Worm (Caenorhabditis elegans) whole organism, L4 larva: ENCODE data around the gene F13E6.1.

Experiments
- D1046.2 ChIP-seq: fragments of 200-800 bp; sonication (Bioruptor generic); IDR thresholded peaks from 2 replicates; pipeline ENCODE4 v1.3.6; 2022; ENCODE audit warnings: missing genetic modification characterization, missing compliant biosample characterization
- Y75B8A.6 ChIP-seq: fragments of 200-800 bp; sonication (Bioruptor generic); IDR thresholded peaks from 2 replicates; pipeline ENCODE4 v1.3.6; 2022; ENCODE audit warnings: missing genetic modification reagents, missing genetic modification characterization, missing compliant biosample characterization
- ZK546.5 ChIP-seq, 2 experiments: sonication (generic microtip); optimal IDR thresholded peaks; 2 replicates each; lab custom pipeline; 2017; ENCODE audit warnings: missing biosample characterization in 2 of 2, missing genetic modification characterization in 2 of 2
- aha-1 ChIP-seq: fragments of 150-350 bp; peaks from one replicate; lab custom pipeline; 2014; ENCODE audit warnings: missing biosample characterization, missing genetic modification characterization
- ceh-20 ChIP-seq: fragments of 200-800 bp; sonication (Bioruptor generic); IDR thresholded peaks from 2 replicates; pipeline ENCODE4 v1.3.6; 2022; ENCODE audit warnings: missing genetic modification reagents, missing genetic modification characterization, missing compliant biosample characterization
- ceh-28 ChIP-seq: fragments of 150-350 bp; optimal IDR thresholded peaks from 2 replicates; lab custom pipeline; 2014; ENCODE audit warnings: missing biosample characterization, missing genetic modification reagents, missing genetic modification characterization
- ceh-82 ChIP-seq: sonication (generic microtip); optimal IDR thresholded peaks from 2 replicates; lab custom pipeline; 2017; ENCODE audit warnings: missing biosample characterization, missing genetic modification characterization
- cey-2 ChIP-seq: sonication (generic microtip); optimal IDR thresholded peaks from 3 replicates; lab custom pipeline; 2017; ENCODE audit warnings: missing genetic modification characterization, mild to moderate bottlenecking, missing compliant biosample characterization, antibody characterized with exemption, borderline replicate concordance; ENCODE audit not compliant: insufficient read depth
- daf-8 ChIP-seq: fragments of 200-800 bp; sonication (Bioruptor generic); IDR thresholded peaks from 2 replicates; pipeline ENCODE4 v1.3.6; 2022; ENCODE audit warnings: missing genetic modification characterization, missing compliant biosample characterization
- dmd-6 ChIP-seq: fragments of 200-800 bp; sonication (Bioruptor generic); IDR thresholded peaks from 2 replicates; pipeline ENCODE4 v1.3.6; 2022; ENCODE audit warnings: missing genetic modification reagents, missing genetic modification characterization, missing compliant biosample characterization
- dve-1 ChIP-seq: sonication (generic microtip); optimal IDR thresholded peaks from 2 replicates; lab custom pipeline; 2017; ENCODE audit warnings: antibody characterized with exemption, mild to moderate bottlenecking, missing genetic modification characterization, missing compliant biosample characterization; ENCODE audit not compliant: insufficient read depth
- egl-43 ChIP-seq: fragments of 200-800 bp; sonication (Bioruptor generic); IDR thresholded peaks from 2 replicates; pipeline ENCODE4 v1.3.6; 2022; ENCODE audit warnings: missing genetic modification reagents, missing genetic modification characterization, missing compliant biosample characterization
- fos-1 ChIP-seq: fragments of 150-350 bp; optimal IDR thresholded peaks from 2 replicates; lab custom pipeline; 2014; ENCODE audit warnings: missing biosample characterization, missing genetic modification characterization
- hlh-30 ChIP-seq: sonication (generic microtip); optimal IDR thresholded peaks from 2 replicates; lab custom pipeline; 2017; ENCODE audit warnings: antibody characterized with exemption, mild to moderate bottlenecking, missing genetic modification characterization, missing compliant biosample characterization; ENCODE audit not compliant: insufficient read depth
- hmg-1.1 ChIP-seq: fragments of 200-800 bp; sonication (Bioruptor generic); IDR thresholded peaks from 2 replicates; pipeline ENCODE4 v1.3.6; 2022; ENCODE audit warnings: missing genetic modification reagents, missing genetic modification characterization, missing compliant biosample characterization
- lsy-2 ChIP-seq, 2 experiments: fragments of 150-350 bp in 1 of 2; sonication (generic microtip) in 1 of 2; optimal IDR thresholded peaks; 2 replicates each; lab custom pipeline; 2014 to 2017; ENCODE audit warnings: missing biosample characterization in 2 of 2, missing genetic modification characterization in 2 of 2
- madf-5 ChIP-seq, 2 experiments: fragments of 200-800 bp; sonication (Bioruptor generic); IDR thresholded peaks; 2 replicates each; pipeline ENCODE4 v1.3.6; 2022; ENCODE audit warnings: missing compliant biosample characterization in 2 of 2, missing genetic modification characterization in 2 of 2
- madf-9 ChIP-seq: fragments of 200-800 bp; sonication (Bioruptor generic); conservative IDR thresholded peaks from 2 replicates; pipeline ENCODE4 v1.3.6; 2022; ENCODE audit warnings: missing genetic modification reagents, missing genetic modification characterization, missing compliant biosample characterization
- mdl-1 ChIP-seq, 2 experiments: fragments of 150-350 bp in 1 of 2; sonication (generic microtip) in 1 of 2; optimal IDR thresholded peaks; 2 replicates each; lab custom pipeline; 2014 to 2017; ENCODE audit warnings: missing biosample characterization in 2 of 2, missing genetic modification characterization in 2 of 2
- mdt-29 ChIP-seq: fragments of 200-800 bp; sonication (Bioruptor generic); IDR thresholded peaks from 2 replicates; pipeline ENCODE4 v1.3.6; 2022; ENCODE audit warnings: missing genetic modification reagents, missing genetic modification characterization, missing compliant biosample characterization
- mep-1 ChIP-seq: fragments of 150-350 bp; sonication (generic microtip); optimal IDR thresholded peaks from 3 replicates; lab custom pipeline; 2014; ENCODE audit warnings: missing biosample characterization, missing genetic modification characterization
- nhr-10 ChIP-seq: fragments of 150-350 bp; optimal IDR thresholded peaks from 2 replicates; lab custom pipeline; 2014; ENCODE audit warnings: missing biosample characterization, missing genetic modification characterization
- nhr-102 ChIP-seq: sonication (generic microtip); optimal IDR thresholded peaks from 2 replicates; lab custom pipeline; 2016; ENCODE audit warnings: mild to moderate bottlenecking, missing genetic modification characterization, moderate library complexity, missing compliant biosample characterization
- nhr-11 ChIP-seq: fragments of 150-350 bp; optimal IDR thresholded peaks from 2 replicates; lab custom pipeline; 2014; ENCODE audit warnings: missing biosample characterization, missing genetic modification characterization
- nhr-76 ChIP-seq: fragments of 150-350 bp; optimal IDR thresholded peaks from 2 replicates; lab custom pipeline; 2014; ENCODE audit warnings: missing biosample characterization, missing genetic modification characterization
- saeg-2 ChIP-seq: fragments of 200-800 bp; sonication (Bioruptor generic); IDR thresholded peaks from 2 replicates; pipeline ENCODE4 v1.3.6; 2022; ENCODE audit warnings: missing genetic modification reagents, missing genetic modification characterization, missing compliant biosample characterization
- sdz-12 ChIP-seq: fragments of 200-800 bp; sonication (Bioruptor generic); optimal IDR thresholded peaks from 2 replicates; lab custom pipeline; 2018; ENCODE audit warnings: mild to moderate bottlenecking, missing genetic modification characterization, missing compliant biosample characterization
- snpc-1.2 ChIP-seq: fragments of 200-800 bp; sonication (Bioruptor generic); IDR thresholded peaks from 2 replicates; pipeline ENCODE4 v1.3.6; 2022; ENCODE audit warnings: missing genetic modification reagents, missing genetic modification characterization, missing compliant biosample characterization
- spr-3 ChIP-seq: fragments of 200-800 bp; sonication (Bioruptor generic); optimal IDR thresholded peaks from 2 replicates; lab custom pipeline; 2018; ENCODE audit warnings: mild to moderate bottlenecking, missing genetic modification characterization, missing compliant biosample characterization
- unc-39 ChIP-seq: sonication (generic microtip); optimal IDR thresholded peaks from 2 replicates; lab custom pipeline; 2017; ENCODE audit warnings: missing biosample characterization, missing genetic modification characterization
- unc-62 ChIP-seq, 3 experiments: fragments of 150-350 bp in 1 of 3; sonication (generic microtip); optimal IDR thresholded peaks in 2 of 3; peaks in 1 of 3; 1 replicate in 1 of 3; 2 replicates in 2 of 3; lab custom pipeline; 2014 to 2017; ENCODE audit warnings: missing biosample characterization in 3 of 3, missing genetic modification characterization in 3 of 3, missing genetic modification reagents in 3 of 3, missing genotype in 1 of 3
- vab-7 ChIP-seq: fragments of 200-800 bp; sonication (Bioruptor generic); IDR thresholded peaks from 2 replicates; pipeline ENCODE4 v1.3.6; 2022; ENCODE audit warnings: missing genetic modification reagents, missing genetic modification characterization, missing compliant biosample characterization
- zag-1 ChIP-seq: fragments of 150-350 bp; optimal IDR thresholded peaks from 2 replicates; lab custom pipeline; 2014; ENCODE audit warnings: missing biosample characterization, missing genetic modification characterization
- ztf-11 ChIP-seq: fragments of 150-350 bp; optimal IDR thresholded peaks from 2 replicates; lab custom pipeline; 2014; ENCODE audit warnings: missing biosample characterization, missing genetic modification characterization
- ztf-7 ChIP-seq: fragments of 150-350 bp; optimal IDR thresholded peaks from 2 replicates; lab custom pipeline; 2014; ENCODE audit warnings: missing biosample characterization, missing genetic modification characterization

Gene F13E6.1

ce11 chrX:10677009-10677408, at the start of gene F13E6.1:
Gene F13E6.1 (minus strand): TSS chrX:10677109.
- TF ChIP-seq ztf-7 (tag; lab: Kevin White, UChicago) (no peak), mep-1 (no peak), dve-1 (tag; lab: Kevin White, UChicago) (no peak), aha-1 (peak; percentile 50), ceh-82 (tag; lab: Kevin White, UChicago) (no peak), vab-7 (no peak), hmg-1.1 (no peak), snpc-1.2 (no peak), ceh-28 (no peak)

- TF ChIP-seq unc-39 (tag; lab: Kevin White, UChicago) (no peak), mdt-29 (GFP tag; lab: Robert Waterston, UW) (no peak), aha-1 (peak; percentile 57), nhr-10 (tag; lab: Kevin White, UChicago) (no peak), lsy-2 (tag; optimal IDR thresholded peaks at IDR 0.05; lab: Kevin White, UChicago) (no peak), mdl-1 (tag; optimal IDR thresholded peaks at IDR 0.05; lab: Kevin White, UChicago) (no peak)
Measured at ce11 chrX:10721954-10722353, 45.0 kb upstream of the F13E6.1 start, which contains the start of gene mbr-1. Gene mbr-1 (minus strand): TSS chrX:10722054.

- TF ChIP-seq ceh-20 (GFP tag; lab: Robert Waterston, UW) (no peak), Y75B8A.6 (GFP tag; lab: Robert Waterston, UW) (no peak), ceh-28 (no peak), nhr-102 (tag; lab: Kevin White, UChicago) (no peak), mdt-29 (GFP tag; lab: Robert Waterston, UW) (no peak), spr-3 (GFP tag; lab: Kevin White, UChicago) (no peak), zag-1 (tag; lab: Kevin White, UChicago) (no peak), fos-1 (no peak), hmg-1.1 (no peak), sdz-12 (no peak), D1046.2 (no peak), daf-8 (GFP tag; lab: Robert Waterston, UW) (no peak), hlh-30 (tag; lab: Kevin White, UChicago) (no peak), egl-43 (no peak), dmd-6 (no peak), ZK546.5 (tag; optimal IDR thresholded peaks at IDR 0.05; lab: Kevin White, UChicago) (no peak), ztf-11 (tag; lab: Kevin White, UChicago) (no peak), nhr-76 (tag; lab: Kevin White, UChicago) (no peak), madf-5 (GFP tag; IDR thresholded peaks at IDR 0.05; lab: Robert Waterston, UW) (no peak), saeg-2 (GFP tag; lab: Robert Waterston, UW) (no peak)
Measured at ce11 chrX:10717019-10717418, 40.1 kb upstream of the F13E6.1 start, which contains the start of gene T01C1.4. Gene T01C1.4 (minus strand): TSS chrX:10717119.

- no peak for TF ChIP-seq nhr-10 (tag; lab: Kevin White, UChicago)
- TF ChIP-seq nhr-11 (tag; lab: Kevin White, UChicago), result no peak
- no peak for TF ChIP-seq cey-2 (tag; lab: Kevin White, UChicago)
- no peak for TF ChIP-seq madf-9 (GFP tag; lab: Robert Waterston, UW)
- peak in 1 of 2 experiments; percentile 73 for TF ChIP-seq unc-62 (GFP tag; optimal IDR thresholded peaks at IDR 0.05 in 1 of 2; lab: Kevin White, UChicago)
- TF ChIP-seq unc-62 (tag; optimal IDR thresholded peaks at IDR 0.05; lab: Kevin White, UChicago), result no peak
Measured at ce11 chrX:10711769-10712168, 34.9 kb upstream of the F13E6.1 start, which contains the start of gene rhgf-1. Gene rhgf-1 (minus strand): TSS chrX:10711869.
